Worm (Caenorhabditis elegans): ENCODE measurements around the gene F59B2.8.

DNA sequence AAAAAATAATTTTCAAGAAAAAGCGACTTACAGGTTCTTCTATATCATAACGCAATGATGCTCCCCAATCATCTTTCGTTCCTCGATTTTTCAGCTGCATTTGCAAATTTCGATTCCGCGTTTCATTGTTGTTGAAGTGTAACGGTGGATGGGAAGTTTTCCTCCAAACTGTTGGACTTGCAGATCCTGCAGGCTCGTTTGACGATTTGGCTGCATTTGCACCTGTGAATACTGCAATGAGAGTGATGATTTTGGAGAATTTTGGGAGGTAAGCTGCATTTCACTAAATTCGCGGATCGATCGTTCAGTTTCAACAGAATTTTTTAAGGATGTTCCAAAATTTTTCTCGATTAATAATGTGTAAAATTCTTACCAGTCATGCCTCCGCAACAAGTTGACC lies 29.1 kb downstream of the F59B2.8 start:
- TF ChIP-seq spr-3 (GFP tag; optimal IDR thresholded peaks at IDR 0.05) (no peak), nhr-11 (tag; optimal IDR thresholded peaks at IDR 0.05) (no peak)
